Worm (Caenorhabditis elegans): ENCODE results near the gene T04A8.18.

T04A8.18 gene

DNA sequence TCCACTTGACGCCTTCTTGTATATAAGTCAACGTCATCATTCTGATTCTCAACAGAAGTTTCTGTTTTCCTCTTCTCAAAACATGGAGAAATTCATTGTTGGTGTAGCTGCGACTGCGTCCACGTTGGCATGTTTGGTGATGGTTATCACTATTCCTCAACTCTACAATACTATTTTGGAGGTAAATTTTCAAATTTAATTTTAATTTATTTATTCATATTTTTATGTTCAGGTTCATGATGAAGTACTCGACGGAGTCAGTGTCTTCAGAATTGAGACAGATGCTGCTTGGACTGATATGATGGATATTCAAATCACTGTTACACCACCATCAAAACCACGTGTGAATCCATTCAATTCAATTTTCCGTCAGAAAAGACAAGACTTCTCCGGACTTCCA, 39.1 kb downstream of the T04A8.18 start, which contains the start of gene col-89:
TSS of gene col-89 (plus strand) at position 19 of the 400 bp plus-strand sequence.
- no peak for TF ChIP-seq unc-62 (GFP tag; optimal IDR thresholded peaks at IDR 0.05)

DNA sequence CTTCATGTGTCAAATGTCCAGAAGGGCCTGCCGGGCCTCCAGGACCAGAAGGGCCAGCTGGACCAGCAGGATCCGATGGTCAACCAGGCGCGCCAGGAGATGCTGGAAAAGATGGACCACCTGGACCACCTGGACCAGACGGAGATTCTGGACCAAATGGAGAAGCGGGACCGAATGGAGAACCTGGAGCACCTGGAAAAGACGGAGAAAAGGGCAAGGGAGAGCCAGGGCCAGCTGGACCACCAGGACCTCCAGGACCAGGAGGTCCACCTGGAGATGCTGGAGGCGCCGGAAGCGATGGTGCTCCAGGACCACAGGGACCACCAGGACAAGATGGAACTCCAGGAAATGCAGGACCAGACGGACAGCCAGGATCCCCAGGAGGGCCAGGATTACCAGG, 39.7 kb downstream of the T04A8.18 start:
- TF ChIP-seq unc-62 (GFP tag; optimal IDR thresholded peaks at IDR 0.05): no peak

DNA sequence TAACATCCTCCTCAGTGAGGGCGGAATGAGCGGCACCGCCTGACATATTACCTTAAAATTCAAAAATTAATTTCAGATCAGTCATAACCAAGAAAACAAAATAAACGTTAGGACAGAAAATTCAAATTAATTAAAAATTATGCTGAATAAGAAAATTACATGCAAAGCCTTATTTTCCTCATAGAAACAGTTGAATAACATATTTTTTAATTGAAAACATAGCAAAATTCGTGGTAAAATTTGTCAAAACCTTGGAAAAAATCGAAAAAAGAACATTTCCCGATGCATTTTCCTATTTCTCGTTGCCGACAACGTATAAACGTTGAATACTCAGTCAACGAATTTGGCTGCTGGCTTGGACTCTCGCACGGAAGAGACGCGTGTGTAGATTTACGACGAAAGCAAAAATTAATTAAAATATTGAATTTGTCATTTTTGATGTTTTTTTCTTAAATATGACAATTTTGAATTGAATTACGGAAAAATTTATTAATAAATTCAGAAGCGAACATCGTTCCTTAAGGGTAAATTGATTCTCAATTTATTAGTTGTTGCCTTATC, 45.1 kb downstream of the T04A8.18 start, which contains the start of the genes rps-0 and rbg-3:
TSS of gene rps-0 (minus strand) at position 51 of the 561 bp plus-strand sequence.
TSS of gene rbg-3 (plus strand) at position 424 of the 561 bp plus-strand sequence.
- TF ChIP-seq unc-62 (GFP tag; optimal IDR thresholded peaks at IDR 0.05): no peak

DNA sequence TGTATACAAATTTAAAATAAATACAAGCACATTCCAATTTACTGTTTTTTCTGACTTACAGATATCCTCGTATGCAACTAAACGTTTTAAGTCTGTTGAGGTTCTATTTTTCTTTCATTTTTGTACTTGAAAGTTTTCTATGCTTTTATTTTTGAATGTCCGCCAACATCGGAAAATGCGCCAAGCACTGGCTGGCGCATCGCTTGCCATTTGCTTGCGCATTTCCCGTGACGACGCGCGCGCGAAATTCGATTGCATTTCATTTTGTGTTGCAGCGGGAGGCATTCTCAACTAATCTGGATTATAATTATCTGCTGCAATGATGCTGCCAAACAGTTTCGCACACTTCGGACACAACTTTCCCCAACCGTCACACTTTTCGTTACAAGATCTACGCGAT, 48.0 kb downstream of the T04A8.18 start, which contains the start of gene fbxl-2:
TSS of gene fbxl-2 (plus strand) at position 278 of the 400 bp plus-strand sequence.
- TF ChIP-seq unc-62 (GFP tag; optimal IDR thresholded peaks at IDR 0.05): no peak

All from whole organism, dauer.